Fruit fly (Drosophila melanogaster) Kc167 (cell line): ENCODE measurements around the gene CG8176.

Experiments
- Myc ChIP-seq: fragments of >200 bp; optimal IDR thresholded peaks from 2 replicates; lab custom pipeline; 2017; ENCODE audit warnings: missing external identifiers
- h ChIP-seq: fragments of >200 bp; optimal IDR thresholded peaks from 3 replicates; lab custom pipeline; 2018; ENCODE audit warnings: missing external identifiers

DNA sequence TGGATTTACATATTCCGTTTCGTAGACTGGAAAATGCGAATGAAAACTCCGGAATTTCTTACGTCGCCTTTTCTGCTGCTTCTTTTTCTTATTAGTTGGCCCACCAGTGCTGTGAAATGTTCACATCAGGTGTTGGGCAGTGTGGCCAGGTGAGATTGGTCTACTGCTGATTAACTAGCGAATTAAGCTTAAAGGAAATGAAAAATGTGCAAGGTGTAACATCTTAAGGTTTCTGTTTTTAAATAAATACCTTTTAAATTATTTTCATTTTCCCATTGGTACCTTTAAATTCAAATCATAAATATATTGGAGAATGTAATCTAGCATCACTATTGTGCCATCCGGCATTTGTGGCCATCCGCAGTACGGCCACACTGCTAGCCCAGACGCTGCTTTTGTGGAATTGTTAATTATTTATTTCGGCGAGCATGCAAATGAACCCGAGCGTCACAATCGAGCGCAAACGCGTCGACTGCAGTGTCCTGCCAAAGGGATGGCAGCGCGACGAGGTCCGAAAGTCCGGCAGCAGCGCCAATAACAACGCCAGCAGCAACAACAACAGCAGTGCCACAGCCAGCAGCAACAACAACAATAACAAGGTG is 43.7 kb downstream of the CG8176 start, which contains the start of the genes AP-1mu and MBD-like:
- TF ChIP-seq h (lab: Kevin White, UChicago): no peak
- no peak for TF ChIP-seq Myc (lab: Kevin White, UChicago)
